Fruit fly (Drosophila melanogaster) whole organism, embryonic: ENCODE measurements around the gene eIF1.
A peak's percentile ranks its signal among the peaks of the same experiment; 100 is the strongest.

Source experiments
- B-H1 ChIP-seq: fragments of 200-800 bp; sonication (Bioruptor generic); IDR thresholded peaks from 3 replicates; pipeline ENCODE4 v1.3.6; 2022; ENCODE audit warnings: missing biosample characterization, missing genetic modification characterization
- Bgb ChIP-seq: fragments of 200-800 bp; sonication (Bioruptor generic); IDR thresholded peaks from 2 replicates; pipeline ENCODE4 v1.3.6; 2022; ENCODE audit warnings: missing biosample characterization, missing genetic modification characterization; ENCODE audit not compliant: partially characterized antibody
- Bteb2 ChIP-seq: fragments of 200-800 bp; sonication (Bioruptor generic); optimal IDR thresholded peaks from 2 replicates; lab custom pipeline; 2016; ENCODE audit warnings: missing biosample characterization, missing genetic modification characterization
- CG1024 ChIP-seq: fragments of 200-800 bp; sonication (Bioruptor generic); IDR thresholded peaks from 2 replicates; pipeline ENCODE4 v1.3.6; 2022; ENCODE audit warnings: missing biosample characterization, missing genetic modification characterization
- CG10366 ChIP-seq: fragments of 200-800 bp; sonication (Bioruptor generic); IDR thresholded peaks from 2 replicates; pipeline ENCODE4 v1.3.6; 2022; ENCODE audit warnings: missing biosample characterization, missing genetic modification characterization
- CG10462 ChIP-seq: fragments of 200-800 bp; sonication (Bioruptor generic); optimal IDR thresholded peaks from 2 replicates; lab custom pipeline; 2016; ENCODE audit warnings: missing biosample characterization, missing genetic modification characterization
- CG10543 ChIP-seq: fragments of 200-800 bp; sonication (Bioruptor generic); optimal IDR thresholded peaks from 3 replicates; lab custom pipeline; 2017; ENCODE audit warnings: missing biosample characterization, mild to moderate bottlenecking, missing genetic modification characterization, moderate library complexity
- CG12071 ChIP-seq: fragments of 200-800 bp; sonication (Bioruptor generic); optimal IDR thresholded peaks from 3 replicates; lab custom pipeline; 2018; ENCODE audit warnings: missing biosample characterization, mild to moderate bottlenecking, missing genetic modification characterization
- CG12155 ChIP-seq: fragments of 200-800 bp; sonication (Bioruptor generic); optimal IDR thresholded peaks from 3 replicates; lab custom pipeline; 2016; ENCODE audit warnings: missing biosample characterization, missing genetic modification characterization
- CG12659 ChIP-seq: fragments of 200-800 bp; sonication (Bioruptor generic); optimal IDR thresholded peaks from 3 replicates; lab custom pipeline; 2017; ENCODE audit warnings: mild to moderate bottlenecking, missing biosample characterization, missing genetic modification reagents, missing genetic modification characterization
- CG13296 ChIP-seq: fragments of 200-800 bp; sonication (Bioruptor generic); optimal IDR thresholded peaks from 3 replicates; lab custom pipeline; 2018; ENCODE audit warnings: missing biosample characterization, mild to moderate bottlenecking, missing genetic modification characterization
- CG13775 ChIP-seq: fragments of 200-800 bp; sonication (Bioruptor generic); optimal IDR thresholded peaks from 3 replicates; lab custom pipeline; 2017; ENCODE audit warnings: missing biosample characterization, mild to moderate bottlenecking, missing genetic modification characterization
- CG17186 ChIP-seq: fragments of 200-800 bp; sonication (Bioruptor generic); optimal IDR thresholded peaks from 3 replicates; lab custom pipeline; 2017; ENCODE audit warnings: missing biosample characterization, missing genetic modification reagents, missing genetic modification characterization
- CG17385 ChIP-seq: fragments of 200-800 bp; sonication (Bioruptor generic); optimal IDR thresholded peaks from 3 replicates; lab custom pipeline; 2018; ENCODE audit warnings: missing biosample characterization, mild to moderate bottlenecking, missing genetic modification characterization
- CG18599 ChIP-seq: fragments of 200-800 bp; sonication (Bioruptor generic); optimal IDR thresholded peaks from 3 replicates; lab custom pipeline; 2017; ENCODE audit warnings: missing biosample characterization, missing genetic modification characterization, mild to moderate bottlenecking, moderate library complexity, missing genetic modification reagents
- CG31441 ChIP-seq: fragments of 200-800 bp; sonication (Bioruptor generic); IDR thresholded peaks from 2 replicates; pipeline ENCODE4 v1.3.6; 2022; ENCODE audit warnings: missing biosample characterization, missing genetic modification characterization
- CG33213 ChIP-seq: fragments of 200-800 bp; sonication (Bioruptor generic); optimal IDR thresholded peaks from 3 replicates; lab custom pipeline; 2016; ENCODE audit warnings: missing biosample characterization, missing genetic modification characterization
- CG3726 ChIP-seq: fragments of 200-800 bp; sonication (Bioruptor generic); IDR thresholded peaks from 3 replicates; pipeline ENCODE4, ENCODE4 v1.3.6; 2022; ENCODE audit warnings: missing biosample characterization, missing genetic modification characterization
- CG42726 ChIP-seq: fragments of 200-800 bp; sonication (Bioruptor generic); IDR thresholded peaks from 2 replicates; pipeline ENCODE4 v1.3.6; 2022; ENCODE audit warnings: missing biosample characterization, missing genetic modification characterization; ENCODE audit not compliant: partially characterized antibody
- CG4282 ChIP-seq: fragments of 200-800 bp; sonication (Bioruptor generic); optimal IDR thresholded peaks from 2 replicates; lab custom pipeline; 2016; ENCODE audit warnings: missing biosample characterization, missing genetic modification characterization
- CG4404 ChIP-seq: fragments of 200-800 bp; sonication (Bioruptor generic); IDR thresholded peaks from 2 replicates; pipeline ENCODE4 v1.3.6; 2022; ENCODE audit warnings: missing biosample characterization, missing genetic modification characterization
- CG5245 ChIP-seq: fragments of 200-800 bp; sonication (Bioruptor generic); optimal IDR thresholded peaks from 3 replicates; lab custom pipeline; 2016; ENCODE audit warnings: missing biosample characterization, missing genetic modification characterization
- CG7556 ChIP-seq: fragments of 200-800 bp; sonication (Bioruptor generic); optimal IDR thresholded peaks from 2 replicates; lab custom pipeline; 2017; ENCODE audit warnings: missing biosample characterization, mild to moderate bottlenecking, missing genetic modification characterization
- CG8944 ChIP-seq: fragments of 200-800 bp; sonication (Bioruptor generic); optimal IDR thresholded peaks from 3 replicates; lab custom pipeline; 2016; ENCODE audit warnings: missing biosample characterization, missing genetic modification characterization
- Dad ChIP-seq: fragments of 200-800 bp; sonication (Bioruptor generic); optimal IDR thresholded peaks from 3 replicates; lab custom pipeline; 2016; ENCODE audit warnings: missing biosample characterization, missing genetic modification characterization
- Dp ChIP-seq: fragments of 200-800 bp; sonication (Bioruptor generic); optimal IDR thresholded peaks from 2 replicates; lab custom pipeline; 2018; ENCODE audit warnings: missing biosample characterization, mild to moderate bottlenecking, missing genetic modification characterization, moderate library complexity
- Dref ChIP-seq: fragments of 200-800 bp; sonication (Bioruptor generic); IDR thresholded peaks from 2 replicates; pipeline ENCODE4 v1.3.6; 2022; ENCODE audit warnings: missing biosample characterization, missing genetic modification characterization
- ERR ChIP-seq: fragments of 200-800 bp; sonication (Bioruptor generic); optimal IDR thresholded peaks from 2 replicates; lab custom pipeline; 2016; ENCODE audit warnings: missing biosample characterization, missing genetic modification characterization
- Eip74EF ChIP-seq, 2 experiments: fragments of 200-800 bp in 1 of 2; fragments of >200 bp in 1 of 2; sonication (Bioruptor generic) in 1 of 2; optimal IDR thresholded peaks; 2 replicates each; lab custom pipeline; 2017 to 2019; ENCODE audit warnings: missing biosample characterization in 2 of 2, missing genetic modification characterization in 2 of 2, mild to moderate bottlenecking in 1 of 2, moderate library complexity in 1 of 2
- Elba2 ChIP-seq: fragments of 200-800 bp; sonication (Bioruptor generic); optimal IDR thresholded peaks from 3 replicates; lab custom pipeline; 2016; ENCODE audit warnings: missing biosample characterization, missing genetic modification characterization
- Jarid2 ChIP-seq: fragments of 200-800 bp; sonication (Bioruptor generic); optimal IDR thresholded peaks from 3 replicates; lab custom pipeline; 2017; ENCODE audit warnings: mild to moderate bottlenecking, missing biosample characterization, missing genetic modification reagents, missing genetic modification characterization
- Kr ChIP-seq: fragments of 200-800 bp; sonication (Bioruptor generic); optimal IDR thresholded peaks from 2 replicates; lab custom pipeline; 2017; ENCODE audit warnings: missing biosample characterization, mild to moderate bottlenecking, missing genetic modification characterization
- Poxn ChIP-seq: fragments of 200-800 bp; sonication (Bioruptor generic); IDR thresholded peaks from 2 replicates; pipeline ENCODE4 v1.3.6; 2022; ENCODE audit warnings: missing biosample characterization, missing genetic modification characterization
- Rfx ChIP-seq: fragments of 200-800 bp; sonication (Bioruptor generic); IDR thresholded peaks from 2 replicates; pipeline ENCODE4 v1.3.6; 2022; ENCODE audit warnings: missing biosample characterization, missing genetic modification characterization
- ara ChIP-seq: fragments of 200-800 bp; sonication (Bioruptor generic); IDR thresholded peaks from 2 replicates; pipeline ENCODE4 v1.3.6; 2022; ENCODE audit warnings: missing biosample characterization, missing genetic modification characterization
- ash1 ChIP-seq: fragments of 200-800 bp; sonication (Bioruptor generic); optimal IDR thresholded peaks from 2 replicates; lab custom pipeline; 2018; ENCODE audit warnings: missing biosample characterization, mild to moderate bottlenecking, missing genetic modification characterization
- az2 ChIP-seq: fragments of 200-800 bp; sonication (Bioruptor generic); optimal IDR thresholded peaks from 3 replicates; lab custom pipeline; 2016; ENCODE audit warnings: missing biosample characterization, missing genetic modification characterization
- cad ChIP-seq: fragments of >200 bp; optimal IDR thresholded peaks from 2 replicates; lab custom pipeline; 2017; ENCODE audit warnings: missing biosample characterization, missing genetic modification characterization
- corto ChIP-seq: fragments of 200-800 bp; sonication (Bioruptor generic); optimal IDR thresholded peaks from 2 replicates; lab custom pipeline; 2016; ENCODE audit warnings: missing biosample characterization, mild to moderate bottlenecking, missing genetic modification characterization, moderate library complexity
- da ChIP-seq: fragments of 200-800 bp; sonication (Bioruptor generic); optimal IDR thresholded peaks from 2 replicates; lab custom pipeline; 2016; ENCODE audit warnings: missing biosample characterization, missing genetic modification characterization
- exex ChIP-seq: fragments of 200-800 bp; sonication (Bioruptor generic); optimal IDR thresholded peaks from 4 replicates; lab custom pipeline; 2018; ENCODE audit warnings: missing biosample characterization, mild to moderate bottlenecking, missing genetic modification characterization, moderate library complexity
- grau ChIP-seq: fragments of 200-800 bp; optimal IDR thresholded peaks from 3 replicates; lab custom pipeline; 2019; ENCODE audit warnings: missing biosample characterization, mild to moderate bottlenecking, missing genetic modification characterization, moderate library complexity
- kay ChIP-seq: fragments of 200-800 bp; sonication (Bioruptor generic); optimal IDR thresholded peaks from 2 replicates; lab custom pipeline; 2016; ENCODE audit warnings: missing biosample characterization, missing genetic modification characterization
- otp ChIP-seq: fragments of 200-800 bp; sonication (Bioruptor generic); IDR thresholded peaks from 3 replicates; pipeline ENCODE4, ENCODE4 v1.3.6; 2022; ENCODE audit warnings: missing biosample characterization, missing genetic modification characterization
- peb ChIP-seq: fragments of 200-800 bp; sonication (Bioruptor generic); IDR thresholded peaks from 2 replicates; pipeline ENCODE4 v1.3.6; 2022; ENCODE audit warnings: missing biosample characterization, missing genetic modification characterization
- row ChIP-seq: fragments of 200-800 bp; sonication (Bioruptor generic); IDR thresholded peaks from 3 replicates; pipeline ENCODE4 v1.3.6; 2022; ENCODE audit warnings: missing biosample characterization, missing genetic modification characterization
- shn ChIP-seq: fragments of 200-800 bp; sonication (Bioruptor generic); optimal IDR thresholded peaks from 3 replicates; lab custom pipeline; 2016; ENCODE audit warnings: missing biosample characterization, missing genetic modification characterization
- sna ChIP-seq: fragments of 200-800 bp; sonication (Bioruptor generic); IDR thresholded peaks from 2 replicates; pipeline ENCODE4 v1.3.6; 2022; ENCODE audit warnings: missing biosample characterization, missing genetic modification characterization; ENCODE audit not compliant: partially characterized antibody
- trem ChIP-seq: fragments of 200-800 bp; optimal IDR thresholded peaks from 3 replicates; lab custom pipeline; 2019; ENCODE audit warnings: missing biosample characterization, mild to moderate bottlenecking, missing genetic modification characterization, moderate library complexity
- wor ChIP-seq: fragments of 200-800 bp; sonication (Bioruptor generic); IDR thresholded peaks from 2 replicates; pipeline ENCODE4 v1.3.6; 2022; ENCODE audit warnings: missing biosample characterization, missing genetic modification characterization

Gene eIF1

dm6 chr3L:3239033-3239752 lies 16.1 kb downstream of the eIF1 start, which contains the start of gene CG17746 (continued):
- TF ChIP-seq Eip74EF (GFP tag; optimal IDR thresholded peaks at IDR 0.05; lab: Kevin White, UChicago) (no peak), CG12659 (GFP tag; lab: Kevin White, UChicago) (peak; percentile 75), da (peak; percentile 25), CG13296 (GFP tag; lab: Kevin White, UChicago) (no peak), Kr (no peak), CG4282 (GFP tag; lab: Kevin White, UChicago) (peak; percentile 72), CG42726 (no peak), sna (no peak; the same call in 1 of the 2 replicates), CG10366 (GFP tag; lab: Robert Waterston, UW) (no peak), CG12155 (GFP tag; lab: Kevin White, UChicago) (peak; percentile 42), grau (peak; percentile 25), CG31441 (no peak), peb (no peak), cad (no peak), wor (GFP tag; lab: Robert Waterston, UW) (no peak), Jarid2 (GFP tag; lab: Kevin White, UChicago) (no peak), CG33213 (GFP tag; lab: Kevin White, UChicago) (peak; percentile 90), az2 (no peak), corto (GFP tag; lab: Kevin White, UChicago) (no peak), ash1 (GFP tag; lab: Kevin White, UChicago) (no peak), CG3726 (no peak), Poxn (GFP tag; lab: Robert Waterston, UW) (no peak), CG1024 (GFP tag; lab: Robert Waterston, UW) (no peak), CG5245 (GFP tag; lab: Kevin White, UChicago) (no peak), Elba2 (GFP tag; lab: Kevin White, UChicago) (no peak), B-H1 (GFP tag; lab: Robert Waterston, UW) (no peak), Dp (GFP tag; lab: Kevin White, UChicago) (peak; percentile 99), ERR (GFP tag; lab: Kevin White, UChicago) (peak; percentile 50), Rfx (peak; percentile 79), CG10543 (peak; percentile 37), exex (tag; lab: Kevin White, UChicago) (no peak), ara (GFP tag; lab: Robert Waterston, UW) (no peak), trem (tag; lab: Kevin White, UChicago) (peak; percentile 87), CG7556 (no peak), kay (peak; percentile 43), shn (GFP tag; lab: Kevin White, UChicago) (peak; percentile 20), CG17385 (GFP tag; lab: Kevin White, UChicago) (no peak), row (GFP tag; lab: Robert Waterston, UW) (no peak), Dad (GFP tag; lab: Kevin White, UChicago) (peak; percentile 41), CG18599 (GFP tag; lab: Kevin White, UChicago) (no peak), Bgb (peak; percentile 58), otp (GFP tag; lab: Robert Waterston, UW) (no peak), Bteb2 (peak; percentile 45), CG13775 (GFP tag; lab: Kevin White, UChicago) (peak; percentile 6), CG4404 (no peak), Dref (peak; percentile 45; the same call in 1 of the 2 replicates), CG12071 (no peak), CG17186 (peak; percentile 83), CG8944 (peak; percentile 50), CG10462 (no peak)
